Fruit fly (Drosophila melanogaster): ENCODE data around the gene CG17147.

Gene CG17147

DNA sequence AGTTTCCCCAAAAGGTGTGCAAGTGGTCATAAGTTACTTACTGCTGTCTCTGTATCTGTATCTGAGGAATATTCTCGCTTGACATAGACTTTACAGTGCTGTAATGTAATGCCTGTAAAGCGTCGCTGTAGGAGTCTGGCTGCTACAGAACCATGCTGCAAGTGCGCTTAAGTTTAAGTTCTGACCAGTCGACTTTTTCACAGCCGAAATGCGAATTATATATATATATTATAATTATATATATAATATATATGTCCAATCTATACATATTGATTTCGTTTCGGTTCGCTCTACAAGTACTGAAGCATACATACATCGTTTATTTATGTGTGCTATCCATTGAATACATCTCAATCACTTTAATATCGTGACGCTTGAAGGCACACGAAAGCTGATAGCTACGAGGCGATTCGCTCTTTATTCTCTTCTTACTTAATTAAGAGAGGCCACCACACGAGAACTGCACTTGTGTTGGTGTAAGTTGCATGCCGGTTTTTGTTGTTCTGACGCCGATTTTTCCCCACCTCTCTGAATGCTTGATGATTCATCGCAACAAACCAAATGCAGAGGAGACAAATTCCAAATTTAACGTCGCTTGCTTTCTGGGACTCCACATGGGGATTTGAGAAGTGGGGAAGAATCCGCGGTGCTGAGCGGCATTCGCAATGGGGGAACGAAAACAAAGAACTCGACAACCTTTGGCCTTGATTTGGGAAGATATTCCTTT lies 37.3 kb upstream of the CG17147 start (continued):
- TF ChIP-seq en (GFP tag; optimal IDR thresholded peaks at IDR 0.05): no peak
- no peak for TF ChIP-seq nau (GFP tag; optimal IDR thresholded peaks at IDR 0.05)
- TF ChIP-seq Vsx1 (GFP tag; optimal IDR thresholded peaks at IDR 0.05): peak; percentile 11
- TF ChIP-seq unc-4 (GFP tag; IDR thresholded peaks at IDR 0.05; ENCODE audit: partially characterized antibody): no peak
- TF ChIP-seq caup (GFP tag; optimal IDR thresholded peaks at IDR 0.05; ENCODE audit: severe bottlenecking): no peak
- no peak for TF ChIP-seq eve (GFP tag; optimal IDR thresholded peaks at IDR 0.05)
- TF ChIP-seq sug (tag; optimal IDR thresholded peaks at IDR 0.05): peak; percentile 56
- TF ChIP-seq B-H1 (GFP tag; IDR thresholded peaks at IDR 0.05): no peak
- no peak for TF ChIP-seq CG1602 (GFP tag; optimal IDR thresholded peaks at IDR 0.05)
- no peak for TF ChIP-seq Max (GFP tag; optimal IDR thresholded peaks at IDR 0.05)
- TF ChIP-seq esg (GFP tag; conservative IDR thresholded peaks at IDR 0.05): no peak
- TF ChIP-seq CG7745 (tag; optimal IDR thresholded peaks at IDR 0.05): no peak
- TF ChIP-seq CG6689 (GFP tag; IDR thresholded peaks at IDR 0.05): no peak
- TF ChIP-seq CG1603 (tag; optimal IDR thresholded peaks at IDR 0.05): no peak
- no peak for TF ChIP-seq CG34422 (GFP tag; IDR thresholded peaks at IDR 0.05)
- peak; percentile 49 for TF ChIP-seq CG33557 (GFP tag; optimal IDR thresholded peaks at IDR 0.05)
- peak; percentile 3 for TF ChIP-seq CG13424 (tag; optimal IDR thresholded peaks at IDR 0.05)
- TF ChIP-seq CG4328 (GFP tag; optimal IDR thresholded peaks at IDR 0.05): no peak
- peak; percentile 11 for TF ChIP-seq CG3995 (GFP tag; optimal IDR thresholded peaks at IDR 0.05)
- TF ChIP-seq MESR4 (GFP tag; optimal IDR thresholded peaks at IDR 0.05): no peak
- TF ChIP-seq CG32532 (GFP tag; IDR thresholded peaks at IDR 0.05): no peak
- peak; percentile 16 for TF ChIP-seq trem (tag; optimal IDR thresholded peaks at IDR 0.05)
- TF ChIP-seq CG7928 (GFP tag; optimal IDR thresholded peaks at IDR 0.05): no peak
- TF ChIP-seq bbx (GFP tag; IDR thresholded peaks at IDR 0.05; ENCODE audit: partially characterized antibody): no peak
- no peak for TF ChIP-seq dati (GFP tag; IDR thresholded peaks at IDR 0.05)
- peak; percentile 18 for TF ChIP-seq CG8388 (GFP tag; optimal IDR thresholded peaks at IDR 0.05)
- no peak for TF ChIP-seq sens-2 (GFP tag; IDR thresholded peaks at IDR 0.05)
- peak; percentile 44 for TF ChIP-seq D19A (tag; optimal IDR thresholded peaks at IDR 0.05)
- no peak for TF ChIP-seq slp2 (GFP tag; optimal IDR thresholded peaks at IDR 0.05)
- TF ChIP-seq E2f1 (GFP tag; IDR thresholded peaks at IDR 0.05): no peak
- no peak for TF ChIP-seq Poxn (GFP tag; IDR thresholded peaks at IDR 0.05)
- TF ChIP-seq fd3F (GFP tag; optimal IDR thresholded peaks at IDR 0.05): no peak
- no peak for TF ChIP-seq CG7963 (GFP tag; IDR thresholded peaks at IDR 0.05; ENCODE audit: partially characterized antibody)
- TF ChIP-seq CG14710 (tag; optimal IDR thresholded peaks at IDR 0.05): peak; percentile 24
- TF ChIP-seq Opbp (GFP tag; IDR thresholded peaks at IDR 0.05; ENCODE audit: partially characterized antibody): 0 out of 3 replicates have a peak, but pooled peaks have one; percentile 7
- peak; percentile 8 for TF ChIP-seq CG8924 (tag; optimal IDR thresholded peaks at IDR 0.05)
- no peak for TF ChIP-seq Hr3 (GFP tag; optimal IDR thresholded peaks at IDR 0.05)
- TF ChIP-seq CG12391 (tag; optimal IDR thresholded peaks at IDR 0.05): no peak
- TF ChIP-seq CG2678 (tag; optimal IDR thresholded peaks at IDR 0.05): no peak
- no peak for TF ChIP-seq prd (optimal IDR thresholded peaks at IDR 0.05)
- TF ChIP-seq prd (GFP tag; IDR thresholded peaks at IDR 0.05): no peak
- TF ChIP-seq eyg (GFP tag; optimal IDR thresholded peaks at IDR 0.05): no peak
- TF ChIP-seq CG11504 (tag; optimal IDR thresholded peaks at IDR 0.05): peak; percentile 27
- no peak for TF ChIP-seq Sin3A (optimal IDR thresholded peaks at IDR 0.05)
- peak; percentile 19 for TF ChIP-seq HmgZ (tag; optimal IDR thresholded peaks at IDR 0.05)
- TF ChIP-seq lov (optimal IDR thresholded peaks at IDR 0.05): no peak
- no peak for TF ChIP-seq lov (GFP tag; IDR thresholded peaks at IDR 0.05)
- no peak for TF ChIP-seq ato (GFP tag; IDR thresholded peaks at IDR 0.05; ENCODE audit: partially characterized antibody)
- TF ChIP-seq cg (GFP tag; optimal IDR thresholded peaks at IDR 0.05): peak; percentile 81
- TF ChIP-seq CG12299 (tag; optimal IDR thresholded peaks at IDR 0.05): peak; percentile 1

Measured in whole organism, embryonic.